Worm (Caenorhabditis elegans) whole organism, L1 larva: ENCODE measurements around the gene C34F6.10.

Experiments
- ama-1 ChIP-seq: fragments of 150-350 bp; optimal IDR thresholded peaks from 2 replicates; lab custom pipeline; 2014
- ceh-88 ChIP-seq: fragments of 200-800 bp; sonication (Bioruptor generic); IDR thresholded peaks from 2 replicates; pipeline ENCODE4 v1.3.6; 2022; ENCODE audit warnings: missing genetic modification characterization, missing compliant biosample characterization
- ets-5 ChIP-seq: fragments of 200-800 bp; sonication (Bioruptor generic); IDR thresholded peaks from 2 replicates; pipeline ENCODE4 v1.3.6; 2022; ENCODE audit warnings: missing genetic modification characterization, missing compliant biosample characterization
- fos-1 ChIP-seq: fragments of 150-350 bp; optimal IDR thresholded peaks from 2 replicates; lab custom pipeline; 2014; ENCODE audit warnings: missing biosample characterization, missing genetic modification characterization
- hlh-17 ChIP-seq: fragments of 200-800 bp; sonication (Bioruptor generic); optimal IDR thresholded peaks from 2 replicates; lab custom pipeline; 2018; ENCODE audit warnings: missing genetic modification characterization, mild to moderate bottlenecking, missing compliant biosample characterization, moderate library complexity, borderline replicate concordance
- irx-1 ChIP-seq: sonication (generic microtip); optimal IDR thresholded peaks from 2 replicates; lab custom pipeline; 2016; ENCODE audit warnings: missing genetic modification characterization, missing compliant biosample characterization
- isw-1 ChIP-seq: fragments of 200-800 bp; sonication (Bioruptor generic); IDR thresholded peaks from 2 replicates; pipeline ENCODE4 v1.3.6; 2022; ENCODE audit warnings: missing genetic modification characterization, missing compliant biosample characterization
- lin-14 ChIP-seq: fragments of 200-800 bp; sonication (Bioruptor generic); optimal IDR thresholded peaks from 2 replicates; lab custom pipeline; 2018; ENCODE audit warnings: mild to moderate bottlenecking, missing genetic modification characterization, moderate library complexity, missing compliant biosample characterization
- lin-15B ChIP-seq: fragments of 150-350 bp; sonication (generic microtip); optimal IDR thresholded peaks from 3 replicates; lab custom pipeline; 2014; ENCODE audit warnings: missing biosample characterization, missing genetic modification characterization
- lin-39 ChIP-seq: fragments of 150-350 bp; optimal IDR thresholded peaks from 2 replicates; lab custom pipeline; 2014; ENCODE audit warnings: missing biosample characterization, missing genetic modification reagents, missing genetic modification characterization
- mep-1 ChIP-seq: fragments of 150-350 bp; optimal IDR thresholded peaks from 2 replicates; lab custom pipeline; 2014; ENCODE audit warnings: missing biosample characterization, missing genetic modification characterization
- nhr-28 ChIP-seq: fragments of 150-350 bp; optimal IDR thresholded peaks from 2 replicates; lab custom pipeline; 2014; ENCODE audit warnings: missing biosample characterization, missing genetic modification characterization
- nhr-71 ChIP-seq: sonication (generic microtip); optimal IDR thresholded peaks from 2 replicates; lab custom pipeline; 2016; ENCODE audit warnings: mild to moderate bottlenecking, missing genetic modification characterization, moderate library complexity, missing compliant biosample characterization
- nhr-90 ChIP-seq: sonication (generic microtip); optimal IDR thresholded peaks from 2 replicates; lab custom pipeline; 2016; ENCODE audit warnings: mild to moderate bottlenecking, missing genetic modification characterization, missing compliant biosample characterization; ENCODE audit not compliant: poor library complexity
- sptf-1 ChIP-seq: fragments of 150-350 bp; optimal IDR thresholded peaks from 2 replicates; lab custom pipeline; 2014; ENCODE audit warnings: missing biosample characterization, missing genetic modification characterization
- sup-37 ChIP-seq: fragments of 200-800 bp; sonication (Bioruptor generic); optimal IDR thresholded peaks from 2 replicates; lab custom pipeline; 2018; ENCODE audit warnings: mild to moderate bottlenecking, missing genetic modification characterization, missing compliant biosample characterization
- swsn-7 ChIP-seq: sonication (generic microtip); optimal IDR thresholded peaks from 2 replicates; lab custom pipeline; 2016; ENCODE audit warnings: missing genetic modification characterization, missing compliant biosample characterization
- unc-30 ChIP-seq: sonication (generic microtip); optimal IDR thresholded peaks from 2 replicates; lab custom pipeline; 2017; ENCODE audit warnings: missing biosample characterization, missing genetic modification characterization
- xbp-1 ChIP-seq: sonication (generic microtip); optimal IDR thresholded peaks from 2 replicates; lab custom pipeline; 2016; ENCODE audit warnings: missing genetic modification characterization, missing compliant biosample characterization
- zag-1 ChIP-seq: fragments of 150-350 bp; optimal IDR thresholded peaks from 2 replicates; lab custom pipeline; 2014; ENCODE audit warnings: missing biosample characterization, missing genetic modification characterization
- zip-4 ChIP-seq: fragments of 200-800 bp; sonication (Bioruptor generic); optimal IDR thresholded peaks from 2 replicates; lab custom pipeline; 2018; ENCODE audit warnings: mild to moderate bottlenecking, missing genetic modification characterization, moderate library complexity, missing compliant biosample characterization
- ztf-11 ChIP-seq, 2 experiments: sonication (generic microtip); optimal IDR thresholded peaks; 2 replicates each; lab custom pipeline; 2016 to 2017; ENCODE audit warnings: missing genetic modification characterization in 2 of 2, missing biosample characterization in 1 of 2, missing compliant biosample characterization in 1 of 2

C34F6.10 gene

ce11 chrX:11190443-11190842, 50.0 kb downstream of the C34F6.10 start (continued):
- TF ChIP-seq ceh-88 (GFP tag; lab: Robert Waterston, UW) (no peak), ztf-11 (tag; optimal IDR thresholded peaks at IDR 0.05; lab: Kevin White, UChicago) (no peak), hlh-17 (GFP tag; lab: Kevin White, UChicago) (no peak), xbp-1 (tag; lab: Kevin White, UChicago) (no peak)

- TF ChIP-seq ets-5 (GFP tag; lab: Robert Waterston, UW) = no peak
- TF ChIP-seq zip-4 (GFP tag; lab: Kevin White, UChicago) = no peak
- no peak for TF ChIP-seq irx-1 (tag; lab: Kevin White, UChicago)
- TF ChIP-seq fos-1 (tag; lab: Kevin White, UChicago) = no peak
- no peak for TF ChIP-seq mep-1 (tag; lab: Kevin White, UChicago)
- TF ChIP-seq lin-15B = no peak
- TF ChIP-seq swsn-7 = no peak
- TF ChIP-seq ama-1 (lab: Kevin White, UChicago) = no peak
- no peak for TF ChIP-seq zag-1
- TF ChIP-seq lin-14 (GFP tag; lab: Kevin White, UChicago) = no peak
- TF ChIP-seq ztf-11 (tag; optimal IDR thresholded peaks at IDR 0.05; lab: Kevin White, UChicago) = no peak
- TF ChIP-seq unc-30 = no peak
- TF ChIP-seq sup-37 = no peak
- no peak for TF ChIP-seq isw-1 (GFP tag; lab: Robert Waterston, UW)
- TF ChIP-seq lin-39 (tag; lab: Kevin White, UChicago) = no peak
- no peak for TF ChIP-seq nhr-28 (tag; lab: Kevin White, UChicago)
- TF ChIP-seq nhr-90 (tag; lab: Kevin White, UChicago) = no peak
- no peak for TF ChIP-seq sptf-1 (tag; lab: Kevin White, UChicago)
These were observed 50.9 kb downstream of the C34F6.10 start, which contains the start of gene F13D2.1 for ce11 chrX:11189515-11189914. TSS of gene F13D2.1 (minus strand) at chrX:11189615.

- no peak for TF ChIP-seq nhr-71 (tag; lab: Kevin White, UChicago)
These were observed 54.9 kb downstream of the C34F6.10 start, which contains the start of gene gnrr-7 for ce11 chrX:11185498-11185897. TSS of gene gnrr-7 (plus strand) at chrX:11185798.
